Fruit fly (Drosophila melanogaster) whole organism, embryonic: ENCODE data around the gene enc.
A peak's percentile ranks its signal among the peaks of the same experiment; 100 is the strongest.

Experiments used
- Antp ChIP-seq: fragments of 200-800 bp; sonication (Bioruptor generic); optimal IDR thresholded peaks from 3 replicates; lab custom pipeline; 2016; ENCODE audit warnings: missing biosample characterization, missing genetic modification characterization
- Blimp-1 ChIP-seq: fragments of 200-800 bp; sonication (Bioruptor generic); optimal IDR thresholded peaks from 3 replicates; lab custom pipeline; 2018; ENCODE audit warnings: missing biosample characterization, missing genetic modification characterization, mild to moderate bottlenecking, moderate library complexity, missing genetic modification reagents
- CG10654 ChIP-seq: fragments of 200-800 bp; sonication (Bioruptor generic); optimal IDR thresholded peaks from 2 replicates; lab custom pipeline; 2016; ENCODE audit warnings: missing biosample characterization, missing genetic modification characterization
- CG11695 ChIP-seq: fragments of 200-800 bp; sonication (Bioruptor generic); IDR thresholded peaks from 3 replicates; pipeline ENCODE4 v1.3.6; 2022; ENCODE audit warnings: missing biosample characterization, missing genetic modification characterization
- CG12744 ChIP-seq: fragments of 200-800 bp; sonication (Bioruptor generic); optimal IDR thresholded peaks from 2 replicates; lab custom pipeline; 2016; ENCODE audit warnings: missing biosample characterization, missing genetic modification characterization
- CG13287 ChIP-seq: fragments of 200-800 bp; sonication (Bioruptor generic); IDR thresholded peaks from 2 replicates; pipeline ENCODE4 v1.3.6; 2022; ENCODE audit warnings: missing biosample characterization, missing genetic modification characterization; ENCODE audit not compliant: partially characterized antibody
- CG13296 ChIP-seq: fragments of 200-800 bp; sonication (Bioruptor generic); optimal IDR thresholded peaks from 3 replicates; lab custom pipeline; 2018; ENCODE audit warnings: missing biosample characterization, mild to moderate bottlenecking, missing genetic modification characterization
- CG14441 ChIP-seq: fragments of 200-800 bp; sonication (Bioruptor generic); IDR thresholded peaks from 2 replicates; pipeline ENCODE4 v1.3.6; 2022; ENCODE audit warnings: missing biosample characterization, missing genetic modification characterization
- CG16813 ChIP-seq: fragments of 200-800 bp; sonication (Bioruptor generic); IDR thresholded peaks from 3 replicates; pipeline ENCODE4 v1.3.6; 2022; ENCODE audit warnings: missing biosample characterization, missing genetic modification characterization; ENCODE audit not compliant: partially characterized antibody
- CG17612 ChIP-seq: fragments of 200-800 bp; sonication (Bioruptor generic); IDR thresholded peaks from 2 replicates; pipeline ENCODE4 v1.3.6; 2022; ENCODE audit warnings: missing biosample characterization, missing genetic modification characterization
- CG18011 ChIP-seq: fragments of 200-800 bp; sonication (Bioruptor generic); optimal IDR thresholded peaks from 2 replicates; lab custom pipeline; 2017; ENCODE audit warnings: missing biosample characterization, missing genetic modification characterization, mild to moderate bottlenecking, moderate library complexity, missing genotype
- CG2202 ChIP-seq: fragments of 200-800 bp; sonication (Bioruptor generic); optimal IDR thresholded peaks from 2 replicates; lab custom pipeline; 2018; ENCODE audit warnings: missing biosample characterization, mild to moderate bottlenecking, missing genetic modification characterization
- CG2678 ChIP-seq: fragments of 200-800 bp; sonication (Bioruptor generic); optimal IDR thresholded peaks from 3 replicates; lab custom pipeline; 2019; ENCODE audit warnings: missing biosample characterization, mild to moderate bottlenecking, missing genetic modification characterization, moderate library complexity
- CG2875 ChIP-seq: fragments of 200-800 bp; sonication (Bioruptor generic); optimal IDR thresholded peaks from 2 replicates; lab custom pipeline; 2017; ENCODE audit warnings: missing biosample characterization, mild to moderate bottlenecking, missing genetic modification characterization, missing genetic modification reagents
- CG3163 ChIP-seq: fragments of 200-800 bp; sonication (Bioruptor generic); optimal IDR thresholded peaks from 3 replicates; lab custom pipeline; 2016; ENCODE audit warnings: missing biosample characterization, missing genetic modification characterization
- CG43689 ChIP-seq: fragments of 200-800 bp; sonication (Bioruptor generic); IDR thresholded peaks from 2 replicates; pipeline ENCODE4 v1.3.6; 2022; ENCODE audit warnings: missing biosample characterization, missing genetic modification characterization
- CG4820 ChIP-seq: fragments of 200-800 bp; sonication (Bioruptor generic); optimal IDR thresholded peaks from 3 replicates; lab custom pipeline; 2016; ENCODE audit warnings: missing biosample characterization, missing genetic modification characterization
- CG6689 ChIP-seq: fragments of 200-800 bp; sonication (Bioruptor generic); IDR thresholded peaks from 2 replicates; pipeline ENCODE4 v1.3.6; 2022; ENCODE audit warnings: missing biosample characterization, missing genetic modification characterization
- CG8388 ChIP-seq: fragments of 200-800 bp; sonication (Bioruptor generic); optimal IDR thresholded peaks from 2 replicates; lab custom pipeline; 2019; ENCODE audit warnings: missing biosample characterization, mild to moderate bottlenecking, missing genetic modification characterization, moderate library complexity
- CG9932 ChIP-seq: fragments of 200-800 bp; sonication (Bioruptor generic); IDR thresholded peaks from 2 replicates; pipeline ENCODE4 v1.3.6; 2022; ENCODE audit warnings: missing biosample characterization, missing genetic modification characterization
- E2f1 ChIP-seq: fragments of 200-800 bp; sonication (Bioruptor generic); IDR thresholded peaks from 2 replicates; pipeline ENCODE4 v1.3.6; 2022; ENCODE audit warnings: missing biosample characterization, missing genetic modification characterization
- Ets97D ChIP-seq: fragments of 200-800 bp; sonication (Bioruptor generic); optimal IDR thresholded peaks from 3 replicates; lab custom pipeline; 2016; ENCODE audit warnings: missing biosample characterization, missing genetic modification characterization
- Fer1 ChIP-seq: fragments of 200-800 bp; sonication (Bioruptor generic); optimal IDR thresholded peaks from 2 replicates; lab custom pipeline; 2017; ENCODE audit warnings: missing biosample characterization, mild to moderate bottlenecking, missing genetic modification characterization
- Fer3 ChIP-seq: fragments of 200-800 bp; sonication (Bioruptor generic); optimal IDR thresholded peaks from 2 replicates; lab custom pipeline; 2018; ENCODE audit warnings: missing biosample characterization, mild to moderate bottlenecking, missing genetic modification characterization, moderate library complexity
- HLH3B ChIP-seq: fragments of 200-800 bp; sonication (Bioruptor generic); IDR thresholded peaks from 2 replicates; pipeline ENCODE4 v1.3.6; 2022; ENCODE audit warnings: missing biosample characterization, missing genetic modification characterization
- Lhr ChIP-seq: fragments of 200-800 bp; sonication (Bioruptor generic); optimal IDR thresholded peaks from 3 replicates; lab custom pipeline; 2017; ENCODE audit warnings: mild to moderate bottlenecking, missing biosample characterization, missing genetic modification reagents, missing genetic modification characterization
- Oli ChIP-seq: fragments of 200-800 bp; sonication (Bioruptor generic); optimal IDR thresholded peaks from 2 replicates; lab custom pipeline; 2018; ENCODE audit warnings: missing biosample characterization, mild to moderate bottlenecking, missing genetic modification characterization, moderate library complexity
- Pdp1 ChIP-seq, 2 experiments: fragments of 200-800 bp; sonication (Bioruptor generic); optimal IDR thresholded peaks; 3 replicates each; lab custom pipeline; 2016; ENCODE audit warnings: missing biosample characterization in 2 of 2, missing genetic modification characterization in 2 of 2, mild to moderate bottlenecking in 1 of 2, moderate library complexity in 1 of 2
- Poxn ChIP-seq: fragments of 200-800 bp; sonication (Bioruptor generic); IDR thresholded peaks from 2 replicates; pipeline ENCODE4 v1.3.6; 2022; ENCODE audit warnings: missing biosample characterization, missing genetic modification characterization
- Taf1 ChIP-seq: fragments of 200-800 bp; sonication (Bioruptor generic); IDR thresholded peaks from 2 replicates; pipeline ENCODE4 v1.3.6; 2022; ENCODE audit warnings: missing biosample characterization, missing genetic modification characterization
- al ChIP-seq: fragments of 200-800 bp; sonication (Bioruptor generic); IDR thresholded peaks from 2 replicates; pipeline ENCODE4 v1.3.6; 2022; ENCODE audit warnings: missing biosample characterization, missing genetic modification characterization
- crp ChIP-seq, 2 experiments: fragments of 200-800 bp; sonication (Bioruptor generic); optimal IDR thresholded peaks; 2 replicates in 1 of 2; 3 replicates in 1 of 2; lab custom pipeline; 2017; ENCODE audit warnings: missing biosample characterization in 2 of 2, missing genetic modification characterization in 2 of 2, mild to moderate bottlenecking in 1 of 2, moderate library complexity in 1 of 2
- dan ChIP-seq: fragments of 200-800 bp; sonication (Bioruptor generic); IDR thresholded peaks from 2 replicates; pipeline ENCODE4 v1.3.6; 2022; ENCODE audit warnings: missing biosample characterization, missing genetic modification characterization
- disco-r ChIP-seq: fragments of 200-800 bp; sonication (Bioruptor generic); optimal IDR thresholded peaks from 2 replicates; lab custom pipeline; 2016; ENCODE audit warnings: missing biosample characterization, missing genetic modification characterization
- grau ChIP-seq: fragments of 200-800 bp; optimal IDR thresholded peaks from 3 replicates; lab custom pipeline; 2019; ENCODE audit warnings: missing biosample characterization, mild to moderate bottlenecking, missing genetic modification characterization, moderate library complexity
- gro ChIP-seq: fragments of 200-800 bp; sonication (Bioruptor generic); optimal IDR thresholded peaks from 2 replicates; lab custom pipeline; 2016; ENCODE audit warnings: missing biosample characterization, missing genetic modification characterization
- gsb-n ChIP-seq: fragments of 200-800 bp; sonication (Bioruptor generic); optimal IDR thresholded peaks from 3 replicates; lab custom pipeline; 2018; ENCODE audit warnings: missing biosample characterization, mild to moderate bottlenecking, missing genetic modification characterization
- hb ChIP-seq: fragments of 200-800 bp; sonication (Bioruptor generic); IDR thresholded peaks from 3 replicates; pipeline ENCODE4 v1.3.6; 2022; ENCODE audit warnings: missing biosample characterization, missing genetic modification characterization; ENCODE audit not compliant: partially characterized antibody
- her ChIP-seq: fragments of 200-800 bp; sonication (Bioruptor generic); optimal IDR thresholded peaks from 2 replicates; lab custom pipeline; 2016; ENCODE audit warnings: missing biosample characterization, missing genetic modification characterization
- lola ChIP-seq, 3 experiments: fragments of >200 bp in 2 of 3; fragments of 200-800 bp in 1 of 3; sonication (Bioruptor generic) in 1 of 3; optimal IDR thresholded peaks; 2 replicates each; lab custom pipeline; 2017 to 2019; ENCODE audit warnings: missing biosample characterization in 3 of 3, missing genetic modification characterization in 3 of 3, mild to moderate bottlenecking in 1 of 3, moderate library complexity in 1 of 3
- nmo ChIP-seq: fragments of 200-800 bp; sonication (Bioruptor generic); optimal IDR thresholded peaks from 2 replicates; lab custom pipeline; 2018; ENCODE audit warnings: missing biosample characterization, mild to moderate bottlenecking, missing genetic modification characterization, moderate library complexity
- pho ChIP-seq: fragments of 200-800 bp; sonication (Bioruptor generic); optimal IDR thresholded peaks from 2 replicates; lab custom pipeline; 2016; ENCODE audit warnings: missing biosample characterization, missing genetic modification characterization
- phol ChIP-seq: fragments of 200-800 bp; sonication (Bioruptor generic); optimal IDR thresholded peaks from 3 replicates; lab custom pipeline; 2018; ENCODE audit warnings: missing biosample characterization, mild to moderate bottlenecking, missing genetic modification characterization, moderate library complexity
- pros ChIP-seq: fragments of 200-800 bp; sonication (Bioruptor generic); optimal IDR thresholded peaks from 3 replicates; lab custom pipeline; 2019; ENCODE audit warnings: missing biosample characterization, mild to moderate bottlenecking, missing genetic modification characterization, moderate library complexity
- row ChIP-seq: fragments of 200-800 bp; sonication (Bioruptor generic); IDR thresholded peaks from 3 replicates; pipeline ENCODE4 v1.3.6; 2022; ENCODE audit warnings: missing biosample characterization, missing genetic modification characterization
- sens-2 ChIP-seq: fragments of 200-800 bp; sonication (Bioruptor generic); IDR thresholded peaks from 2 replicates; pipeline ENCODE4 v1.3.6; 2022; ENCODE audit warnings: missing biosample characterization, missing genetic modification characterization
- slbo ChIP-seq: fragments of 200-800 bp; sonication (Bioruptor generic); IDR thresholded peaks from 2 replicates; pipeline ENCODE4 v1.3.6; 2022; ENCODE audit warnings: missing biosample characterization, missing genetic modification characterization
- so ChIP-seq: fragments of 200-800 bp; sonication (Bioruptor generic); IDR thresholded peaks from 3 replicates; pipeline ENCODE4 v1.3.6; 2022; ENCODE audit warnings: missing biosample characterization, missing genetic modification characterization
- tio ChIP-seq: fragments of 200-800 bp; sonication (Bioruptor generic); optimal IDR thresholded peaks from 2 replicates; lab custom pipeline; 2017; ENCODE audit warnings: missing biosample characterization, missing genetic modification characterization, inconsistent platforms
- ttk ChIP-seq: fragments of 200-800 bp; sonication (Bioruptor generic); IDR thresholded peaks from 2 replicates; pipeline ENCODE4 v2.1.2; 2022; ENCODE audit warnings: missing biosample characterization, missing genetic modification characterization
- wor ChIP-seq: fragments of 200-800 bp; sonication (Bioruptor generic); IDR thresholded peaks from 2 replicates; pipeline ENCODE4 v1.3.6; 2022; ENCODE audit warnings: missing biosample characterization, missing genetic modification characterization

Gene enc

dm6 chr3L:3770823-3771222 lies 47.7 kb upstream of the enc start (continued):
- 0 out of 2 replicates have a peak, but pooled peaks have one; percentile 16 for TF ChIP-seq ttk
- 0 out of 2 replicates have a peak, but pooled peaks have one; percentile 16 for TF ChIP-seq Taf1
- TF ChIP-seq CG13287 (GFP tag; lab: Robert Waterston, UW) = no peak
- peak; percentile 37 for TF ChIP-seq nmo (GFP tag; lab: Kevin White, UChicago)
- peak; percentile 57 for TF ChIP-seq row
- 0 out of 2 replicates have a peak, but pooled peaks have one; percentile 13 for TF ChIP-seq CG14441 (GFP tag; lab: Robert Waterston, UW)
- TF ChIP-seq gsb-n = no peak
- TF ChIP-seq phol = peak; percentile 22
- TF ChIP-seq CG43689 (GFP tag; lab: Robert Waterston, UW) = no peak
- TF ChIP-seq CG2875 (GFP tag; lab: Kevin White, UChicago) = no peak
- TF ChIP-seq CG11695 (GFP tag; lab: Robert Waterston, UW) = peak; percentile 52; the same call in 1 of the 3 replicates
- no peak for TF ChIP-seq lola (GFP tag; optimal IDR thresholded peaks at IDR 0.05; lab: Kevin White, UChicago)
- TF ChIP-seq her (GFP tag; lab: Kevin White, UChicago) = no peak
- no peak for TF ChIP-seq dan (GFP tag; lab: Robert Waterston, UW)
- no peak for TF ChIP-seq pros (GFP tag; lab: Kevin White, UChicago)
- peak; percentile 14; the same call in 1 of the 2 replicates for TF ChIP-seq E2f1
- no peak for TF ChIP-seq wor (GFP tag; lab: Robert Waterston, UW)
- peak; percentile 50; the same call in 1 of the 3 replicates for TF ChIP-seq so (GFP tag; lab: Robert Waterston, UW)
- TF ChIP-seq Ets97D (GFP tag; lab: Kevin White, UChicago) = no peak
- TF ChIP-seq CG13296 (GFP tag; lab: Kevin White, UChicago) = no peak
- TF ChIP-seq CG9932 (GFP tag; lab: Robert Waterston, UW) = peak; percentile 71
- peak; percentile 46 for TF ChIP-seq Fer3 (tag; lab: Kevin White, UChicago)
- no peak for TF ChIP-seq CG17612 (GFP tag; lab: Robert Waterston, UW)
- TF ChIP-seq CG16813 (GFP tag; lab: Robert Waterston, UW) = no peak
- no peak for TF ChIP-seq Blimp-1 (GFP tag; lab: Kevin White, UChicago)
- no peak for TF ChIP-seq hb
- TF ChIP-seq Oli = peak; percentile 46
- peak; percentile 69 for TF ChIP-seq CG2678 (tag; lab: Kevin White, UChicago)
- TF ChIP-seq Pdp1 (GFP tag; optimal IDR thresholded peaks at IDR 0.05; lab: Kevin White, UChicago) = peak in 1 of 2 experiments; percentile 40
- TF ChIP-seq CG3163 (GFP tag; lab: Kevin White, UChicago) = no peak
- TF ChIP-seq disco-r (GFP tag; lab: Kevin White, UChicago) = peak; percentile 20
- TF ChIP-seq al (GFP tag; lab: Robert Waterston, UW) = peak; percentile 59
- TF ChIP-seq CG6689 (GFP tag; lab: Robert Waterston, UW) = no peak
- peak; percentile 39 for TF ChIP-seq CG18011 (GFP tag; lab: Kevin White, UChicago)
- TF ChIP-seq crp (GFP tag; optimal IDR thresholded peaks at IDR 0.05; lab: Kevin White, UChicago) = no peak
- no peak for TF ChIP-seq CG4820 (GFP tag; lab: Kevin White, UChicago)
- no peak for TF ChIP-seq Poxn (GFP tag; lab: Robert Waterston, UW)
- no peak for TF ChIP-seq CG12744 (GFP tag; lab: Kevin White, UChicago)
- no peak for TF ChIP-seq Antp
- TF ChIP-seq Fer1 = peak; percentile 6
- no peak for TF ChIP-seq tio (GFP tag; lab: Kevin White, UChicago)
- TF ChIP-seq grau (tag; lab: Kevin White, UChicago) = peak; percentile 58
- TF ChIP-seq CG8388 (GFP tag; lab: Kevin White, UChicago) = no peak
- TF ChIP-seq Lhr (GFP tag; lab: Kevin White, UChicago) = no peak
- no peak for TF ChIP-seq CG2202 (tag; lab: Kevin White, UChicago)
- TF ChIP-seq HLH3B = no peak
- TF ChIP-seq pho (GFP tag; lab: Kevin White, UChicago) = peak; percentile 55
- peak; percentile 5 for TF ChIP-seq CG10654
- TF ChIP-seq slbo (GFP tag; lab: Robert Waterston, UW) = peak; percentile 73
- TF ChIP-seq sens-2 (GFP tag; lab: Robert Waterston, UW) = no peak
- TF ChIP-seq gro (GFP tag; lab: Kevin White, UChicago) = peak; percentile 42
